Fruit fly (Drosophila melanogaster) Kc167 (cell line): ENCODE results near the gene sesB.

Experiments
- Myc ChIP-seq: fragments of >200 bp; optimal IDR thresholded peaks from 2 replicates; lab custom pipeline; 2017; ENCODE audit warnings: missing external identifiers
- Sin3A ChIP-seq: fragments of >200 bp; optimal IDR thresholded peaks from 2 replicates; lab custom pipeline; 2018; ENCODE audit warnings: missing external identifiers
- h ChIP-seq: fragments of >200 bp; optimal IDR thresholded peaks from 3 replicates; lab custom pipeline; 2018; ENCODE audit warnings: missing external identifiers
- insv ChIP-seq: fragments of >200 bp; optimal IDR thresholded peaks from 3 replicates; lab custom pipeline; 2018; ENCODE audit warnings: missing external identifiers
- psq ChIP-seq: fragments of >200 bp; optimal IDR thresholded peaks from 2 replicates; lab custom pipeline; 2017; ENCODE audit warnings: missing external identifiers
- ttk ChIP-seq: sonication (Bioruptor generic); optimal IDR thresholded peaks from 2 replicates; lab custom pipeline; 2017; ENCODE audit warnings: missing external identifiers

sesB gene

dm6 chrX:10748647-10749046 lies 38.1 kb downstream of the sesB start:
- no peak for TF ChIP-seq Sin3A (lab: Kevin White, UChicago)
- no peak for TF ChIP-seq h (lab: Kevin White, UChicago)
- TF ChIP-seq ttk (lab: Kevin White, UChicago): no peak
- TF ChIP-seq psq (lab: Kevin White, UChicago): no peak
- no peak for TF ChIP-seq Myc (lab: Kevin White, UChicago)

- TF ChIP-seq psq (lab: Kevin White, UChicago) (no peak), ttk (lab: Kevin White, UChicago) (no peak), insv (no peak), Myc (lab: Kevin White, UChicago) (no peak), Sin3A (lab: Kevin White, UChicago) (no peak)
Observed at dm6 chrX:10745590-10745953, 41.2 kb downstream of the sesB start.

- TF ChIP-seq ttk (lab: Kevin White, UChicago): no peak
- peak; percentile 3 for TF ChIP-seq insv
- peak; percentile 100 for TF ChIP-seq Sin3A (lab: Kevin White, UChicago)
Observed at dm6 chrX:10744773-10745589, 41.8 kb downstream of the sesB start, which contains the start of gene stx. TSS of gene stx (minus strand) at chrX:10744943.

dm6 chrX:10744315-10744767 lies 42.4 kb downstream of the sesB start, which contains the start of gene ras:
TSS of gene ras (plus strand) at chrX:10744502.
- TF ChIP-seq Myc (lab: Kevin White, UChicago): no peak
- TF ChIP-seq h (lab: Kevin White, UChicago): no peak
- TF ChIP-seq psq (lab: Kevin White, UChicago): no peak
- no peak for TF ChIP-seq Sin3A (lab: Kevin White, UChicago)
- TF ChIP-seq ttk (lab: Kevin White, UChicago): no peak
- no peak for TF ChIP-seq insv

- no peak for TF ChIP-seq Myc (lab: Kevin White, UChicago)
- no peak for TF ChIP-seq Sin3A (lab: Kevin White, UChicago)
- TF ChIP-seq psq (lab: Kevin White, UChicago): no peak
- no peak for TF ChIP-seq h (lab: Kevin White, UChicago)
- TF ChIP-seq insv: no peak
- TF ChIP-seq ttk (lab: Kevin White, UChicago): no peak
Observed at dm6 chrX:10743825-10744224, 42.9 kb downstream of the sesB start.

- TF ChIP-seq ttk (lab: Kevin White, UChicago) (no peak), Sin3A (lab: Kevin White, UChicago) (no peak), h (lab: Kevin White, UChicago) (no peak), Myc (lab: Kevin White, UChicago) (no peak), psq (lab: Kevin White, UChicago) (no peak), insv (no peak)
Observed at dm6 chrX:10742578-10742976, 44.2 kb downstream of the sesB start.

dm6 chrX:10741754-10742577 lies 44.8 kb downstream of the sesB start:
- no peak for TF ChIP-seq h (lab: Kevin White, UChicago)
- no peak for TF ChIP-seq ttk (lab: Kevin White, UChicago)
- no peak for TF ChIP-seq Myc (lab: Kevin White, UChicago)
- peak; percentile 9 for TF ChIP-seq psq (lab: Kevin White, UChicago)
- no peak for TF ChIP-seq Sin3A (lab: Kevin White, UChicago)
- no peak for TF ChIP-seq insv

- TF ChIP-seq insv (no peak), psq (lab: Kevin White, UChicago) (no peak), ttk (lab: Kevin White, UChicago) (no peak), h (lab: Kevin White, UChicago) (no peak), Sin3A (lab: Kevin White, UChicago) (no peak), Myc (lab: Kevin White, UChicago) (no peak)
Observed at dm6 chrX:10740953-10741500, 45.7 kb downstream of the sesB start.

- TF ChIP-seq Myc (lab: Kevin White, UChicago) (no peak), insv (no peak), ttk (lab: Kevin White, UChicago) (no peak), Sin3A (lab: Kevin White, UChicago) (no peak), h (lab: Kevin White, UChicago) (no peak), psq (lab: Kevin White, UChicago) (no peak)
Observed at dm6 chrX:10739614-10740436, 46.9 kb downstream of the sesB start.

- TF ChIP-seq h (lab: Kevin White, UChicago) (no peak), Myc (lab: Kevin White, UChicago) (no peak), psq (lab: Kevin White, UChicago) (no peak), Sin3A (lab: Kevin White, UChicago) (no peak), insv (no peak), ttk (lab: Kevin White, UChicago) (no peak)
Observed at dm6 chrX:10738835-10739371, 47.9 kb downstream of the sesB start.
